Fruit fly (Drosophila melanogaster) S2 (cell line): ENCODE measurements around the gene Hyls1.

Source experiments
- CG8478 ChIP-seq: fragments of >200 bp; optimal IDR thresholded peaks from 2 replicates; lab custom pipeline; 2018
- CTCF ChIP-seq, 2 experiments: fragments of >200 bp; optimal IDR thresholded peaks; 2 replicates each; lab custom pipeline; 2018

The Hyls1 gene

dm6 chr2L:16340268-16340667 lies 12.2 kb downstream of the Hyls1 start, which contains the start of gene CG42266:
CG42266 (minus strand) TSS chr2L:16340368.
- TF ChIP-seq CG8478 (lab: Kevin White, UChicago) (no peak), CTCF (optimal IDR thresholded peaks at IDR 0.05; lab: Kevin White, UChicago) (no peak)

dm6 chr2L:16337785-16338184 lies 14.6 kb downstream of the Hyls1 start, which contains the start of gene CG31817:
CG31817 (minus strand) TSS chr2L:16337885.
- TF ChIP-seq CG8478 (lab: Kevin White, UChicago) = no peak
- TF ChIP-seq CTCF (optimal IDR thresholded peaks at IDR 0.05; lab: Kevin White, UChicago) = no peak

dm6 chr2L:16329625-16330024 lies 22.8 kb downstream of the Hyls1 start, which contains the start of gene CG4440:
CG4440 (plus strand) TSS chr2L:16329925.
- no peak for TF ChIP-seq CTCF (optimal IDR thresholded peaks at IDR 0.05; lab: Kevin White, UChicago)
- no peak for TF ChIP-seq CG8478 (lab: Kevin White, UChicago)

dm6 chr2L:16329102-16329520 lies 23.3 kb downstream of the Hyls1 start, which contains the start of gene mRpL4:
mRpL4 (minus strand) TSS chr2L:16329132.
- TF ChIP-seq CG8478 (lab: Kevin White, UChicago) = no peak
- peak in 1 of 2 experiments; percentile 19 for TF ChIP-seq CTCF (optimal IDR thresholded peaks at IDR 0.05; lab: Kevin White, UChicago)

dm6 chr2L:16326892-16327291 lies 25.5 kb downstream of the Hyls1 start, which contains the start of gene CG4278:
CG4278 (plus strand) TSS chr2L:16327069.
- no peak for TF ChIP-seq CTCF (optimal IDR thresholded peaks at IDR 0.05; lab: Kevin White, UChicago)
- TF ChIP-seq CG8478 (lab: Kevin White, UChicago) = no peak

dm6 chr2L:16325515-16326257 lies 26.7 kb downstream of the Hyls1 start, which contains the start of gene cact:
cact (minus strand) TSS chr2L:16326207.
- no peak for TF ChIP-seq CTCF (optimal IDR thresholded peaks at IDR 0.05; lab: Kevin White, UChicago)
- no peak for TF ChIP-seq CG8478 (lab: Kevin White, UChicago)

- TF ChIP-seq CTCF (optimal IDR thresholded peaks at IDR 0.05; lab: Kevin White, UChicago) (no peak), CG8478 (lab: Kevin White, UChicago) (no peak)
Measured at dm6 chr2L:16324833-16325232, 27.6 kb downstream of the Hyls1 start.

- no peak for TF ChIP-seq CTCF (optimal IDR thresholded peaks at IDR 0.05; lab: Kevin White, UChicago)
- TF ChIP-seq CG8478 (lab: Kevin White, UChicago) = no peak
Measured at dm6 chr2L:16323544-16323943, 28.9 kb downstream of the Hyls1 start.

- no peak for TF ChIP-seq CG8478 (lab: Kevin White, UChicago)
- no peak for TF ChIP-seq CTCF (optimal IDR thresholded peaks at IDR 0.05; lab: Kevin White, UChicago)
Measured at dm6 chr2L:16321872-16322631, 30.4 kb downstream of the Hyls1 start.

- no peak for TF ChIP-seq CG8478 (lab: Kevin White, UChicago)
- no peak for TF ChIP-seq CTCF (optimal IDR thresholded peaks at IDR 0.05; lab: Kevin White, UChicago)
Measured at dm6 chr2L:16321209-16321608, 31.2 kb downstream of the Hyls1 start.

- no peak for TF ChIP-seq CTCF (optimal IDR thresholded peaks at IDR 0.05; lab: Kevin White, UChicago)
- TF ChIP-seq CG8478 (lab: Kevin White, UChicago) = no peak
Measured at dm6 chr2L:16320428-16320827, 32.0 kb downstream of the Hyls1 start.

- no peak for TF ChIP-seq CG8478 (lab: Kevin White, UChicago)
- TF ChIP-seq CTCF (optimal IDR thresholded peaks at IDR 0.05; lab: Kevin White, UChicago) = no peak
Measured at dm6 chr2L:16319743-16320142, 32.7 kb downstream of the Hyls1 start.

dm6 chr2L:16317777-16318610 lies 34.4 kb downstream of the Hyls1 start:
- TF ChIP-seq CTCF (optimal IDR thresholded peaks at IDR 0.05; lab: Kevin White, UChicago) (no peak), CG8478 (lab: Kevin White, UChicago) (no peak)

dm6 chr2L:16317131-16317530 lies 35.3 kb downstream of the Hyls1 start:
- no peak for TF ChIP-seq CTCF (optimal IDR thresholded peaks at IDR 0.05; lab: Kevin White, UChicago)
- no peak for TF ChIP-seq CG8478 (lab: Kevin White, UChicago)
